Fruit fly (Drosophila melanogaster): ENCODE measurements around the gene Pgk.

Pgk gene

DNA sequence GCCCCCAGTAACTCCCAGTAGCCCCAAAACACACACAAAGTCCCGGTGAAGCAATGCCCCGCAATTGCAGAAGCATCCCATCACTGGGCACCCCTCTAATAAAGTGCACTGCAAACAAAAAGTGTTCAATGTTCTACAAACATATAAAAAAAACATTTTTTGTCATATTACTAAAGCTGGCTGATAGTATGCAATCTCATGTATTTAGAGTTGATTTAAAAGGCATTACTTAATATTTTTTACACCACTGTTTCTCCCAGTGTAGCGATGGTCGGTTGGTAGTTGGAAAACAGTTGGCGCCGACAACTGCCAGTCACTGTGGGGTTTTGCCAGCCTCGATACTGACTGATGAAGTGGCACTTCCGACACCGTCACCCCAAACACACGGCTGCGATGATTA, 32.5 kb downstream of the Pgk start (continued):
- TF ChIP-seq CG8281 (tag; optimal IDR thresholded peaks at IDR 0.05) (no peak), CG7556 (GFP tag; optimal IDR thresholded peaks at IDR 0.05) (peak; percentile 52), Meics (GFP tag; optimal IDR thresholded peaks at IDR 0.05) (peak; percentile 35), ranshi (GFP tag; IDR thresholded peaks at IDR 0.05) (peak; percentile 38; the same call in 1 of the 2 replicates), Hr51 (GFP tag; optimal IDR thresholded peaks at IDR 0.05) (peak in 1 of 2 experiments; percentile 41), odd (GFP tag; optimal IDR thresholded peaks at IDR 0.05) (no peak), chn (GFP tag; optimal IDR thresholded peaks at IDR 0.05) (no peak), Hr39 (optimal IDR thresholded peaks at IDR 0.05) (no peak), nerfin-1 (tag; optimal IDR thresholded peaks at IDR 0.05) (no peak), CG12769 (tag; optimal IDR thresholded peaks at IDR 0.05) (no peak), lab (GFP tag; optimal IDR thresholded peaks at IDR 0.05) (peak; percentile 51), nerfin-2 (GFP tag; IDR thresholded peaks at IDR 0.05; ENCODE audit: partially characterized antibody) (no peak), CG31224 (GFP tag; IDR thresholded peaks at IDR 0.05) (no peak), ci (GFP tag; IDR thresholded peaks at IDR 0.05) (peak; percentile 39; the same call in 1 of the 3 replicates), Ets65A (GFP tag) (no peak), YL-1 (GFP tag; optimal IDR thresholded peaks at IDR 0.05) (no peak), sima (GFP tag; optimal IDR thresholded peaks at IDR 0.05) (no peak), insv (GFP tag; optimal IDR thresholded peaks at IDR 0.05) (no peak), E2f2 (GFP tag; IDR thresholded peaks at IDR 0.05) (0 out of 2 replicates have a peak, but pooled peaks have one; percentile 9), CG9932 (GFP tag; IDR thresholded peaks at IDR 0.05) (peak; percentile 45), Ptx1 (GFP tag; IDR thresholded peaks at IDR 0.05) (peak; percentile 41), CG13424 (tag; optimal IDR thresholded peaks at IDR 0.05) (peak; percentile 30), dmrt99B (tag; optimal IDR thresholded peaks at IDR 0.05) (peak; percentile 7), vfl (GFP tag; optimal IDR thresholded peaks at IDR 0.05) (no peak), CG14965 (GFP tag; optimal IDR thresholded peaks at IDR 0.05; ENCODE audit: borderline replicate concordance) (no peak), grau (tag; optimal IDR thresholded peaks at IDR 0.05) (no peak), CG13287 (GFP tag; IDR thresholded peaks at IDR 0.05; ENCODE audit: partially characterized antibody) (no peak), CG32767 (GFP tag; IDR thresholded peaks at IDR 0.05) (no peak), chm (GFP tag; IDR thresholded peaks at IDR 0.05) (no peak), CG1792 (GFP tag; optimal IDR thresholded peaks at IDR 0.05) (no peak), CG14441 (GFP tag; IDR thresholded peaks at IDR 0.05) (0 out of 2 replicates have a peak, but pooled peaks have one; percentile 33), slbo (GFP tag; IDR thresholded peaks at IDR 0.05) (peak; percentile 28; the same call in 1 of the 2 replicates), Gug (GFP tag; IDR thresholded peaks at IDR 0.05) (0 out of 4 replicates have a peak, but pooled peaks have one; percentile 5), bbx (GFP tag; IDR thresholded peaks at IDR 0.05; ENCODE audit: partially characterized antibody) (no peak), Dfd (GFP tag; optimal IDR thresholded peaks at IDR 0.05) (no peak), Dp (GFP tag; optimal IDR thresholded peaks at IDR 0.05) (no peak), Sox102F (GFP tag; optimal IDR thresholded peaks at IDR 0.05) (peak; percentile 27), eyg (GFP tag; optimal IDR thresholded peaks at IDR 0.05) (no peak), wek (GFP tag; optimal IDR thresholded peaks at IDR 0.05) (no peak), dpn (GFP tag; optimal IDR thresholded peaks at IDR 0.05) (peak in 1 of 2 experiments; percentile 12), ro (GFP tag; IDR thresholded peaks at IDR 0.05) (no peak), nom (GFP tag; optimal IDR thresholded peaks at IDR 0.05) (no peak), CG7745 (tag; optimal IDR thresholded peaks at IDR 0.05) (no peak), CG8290 (GFP tag; optimal IDR thresholded peaks at IDR 0.05) (no peak), CG8290 (tag; optimal IDR thresholded peaks at IDR 0.05) (peak in 1 of 2 experiments; percentile 1), CG9609 (GFP tag; optimal IDR thresholded peaks at IDR 0.05) (peak; percentile 8), Side (GFP tag; optimal IDR thresholded peaks at IDR 0.05) (peak; percentile 7), zfh1 (GFP tag; IDR thresholded peaks at IDR 0.05) (0 out of 3 replicates have a peak, but pooled peaks have one; percentile 22), mirr (GFP tag; optimal IDR thresholded peaks at IDR 0.05) (no peak), E2f1 (GFP tag; IDR thresholded peaks at IDR 0.05) (no peak), ftz-f1 (GFP tag; optimal IDR thresholded peaks at IDR 0.05) (no peak)
